Fruit fly (Drosophila melanogaster) whole organism, prepupa: Measurements from ENCODE around the gene Alg9.

ENCODE experiments used
- Blimp-1 ChIP-seq: fragments of 200-800 bp; sonication (Bioruptor generic); optimal IDR thresholded peaks from 3 replicates; lab custom pipeline; 2017; ENCODE audit warnings: missing biosample characterization, missing genetic modification characterization, mild to moderate bottlenecking, moderate library complexity, missing genetic modification reagents
- CG10669 ChIP-seq: fragments of 200-800 bp; sonication (Bioruptor generic); optimal IDR thresholded peaks from 3 replicates; lab custom pipeline; 2018; ENCODE audit warnings: missing biosample characterization, mild to moderate bottlenecking, missing genetic modification characterization, moderate library complexity
- CG11294 ChIP-seq: fragments of 200-800 bp; sonication (Bioruptor generic); IDR thresholded peaks from 2 replicates; pipeline ENCODE4 v1.3.6; 2022; ENCODE audit warnings: missing biosample characterization, missing genetic modification characterization
- CG15336 ChIP-seq: fragments of 200-800 bp; sonication (Bioruptor generic); IDR thresholded peaks from 2 replicates; pipeline ENCODE4 v1.3.6; 2022; ENCODE audit warnings: missing biosample characterization, missing genetic modification characterization
- CG1621 ChIP-seq: fragments of 200-800 bp; sonication (Bioruptor generic); optimal IDR thresholded peaks from 3 replicates; lab custom pipeline; 2018; ENCODE audit warnings: missing biosample characterization, mild to moderate bottlenecking, missing genetic modification characterization
- CG16779 ChIP-seq: fragments of 200-800 bp; sonication (Bioruptor generic); optimal IDR thresholded peaks from 3 replicates; lab custom pipeline; 2017; ENCODE audit warnings: missing biosample characterization, mild to moderate bottlenecking, missing genetic modification characterization
- CG3032 ChIP-seq: fragments of 200-800 bp; optimal IDR thresholded peaks from 2 replicates; lab custom pipeline; 2019; ENCODE audit warnings: missing biosample characterization, mild to moderate bottlenecking, missing genetic modification characterization, moderate library complexity
- CG31627 ChIP-seq: fragments of 200-800 bp; sonication (Bioruptor generic); optimal IDR thresholded peaks from 3 replicates; lab custom pipeline; 2016; ENCODE audit warnings: missing biosample characterization, missing genetic modification characterization
- CG32006 ChIP-seq: fragments of 200-800 bp; sonication (Bioruptor generic); optimal IDR thresholded peaks from 3 replicates; lab custom pipeline; 2017; ENCODE audit warnings: missing biosample characterization, mild to moderate bottlenecking, missing genetic modification characterization
- CG34406 ChIP-seq: fragments of 200-800 bp; sonication (Bioruptor generic); optimal IDR thresholded peaks from 3 replicates; lab custom pipeline; 2016; ENCODE audit warnings: missing biosample characterization, missing genetic modification characterization
- CG3919 ChIP-seq: fragments of 200-800 bp; sonication (Bioruptor generic); optimal IDR thresholded peaks from 3 replicates; lab custom pipeline; 2016; ENCODE audit warnings: missing biosample characterization, missing genetic modification characterization
- CG4318 ChIP-seq: fragments of 200-800 bp; sonication (Bioruptor generic); optimal IDR thresholded peaks from 3 replicates; lab custom pipeline; 2017; ENCODE audit warnings: missing biosample characterization, mild to moderate bottlenecking, missing genetic modification characterization
- CG6276 ChIP-seq: fragments of 200-800 bp; sonication (Bioruptor generic); optimal IDR thresholded peaks from 2 replicates; lab custom pipeline; 2017; ENCODE audit warnings: missing biosample characterization, mild to moderate bottlenecking, missing genetic modification characterization
- CG6792 ChIP-seq: fragments of 200-800 bp; sonication (Bioruptor generic); optimal IDR thresholded peaks from 3 replicates; lab custom pipeline; 2016; ENCODE audit warnings: missing biosample characterization, missing genetic modification characterization
- CG6808 ChIP-seq: fragments of 200-800 bp; sonication (Bioruptor generic); optimal IDR thresholded peaks from 3 replicates; lab custom pipeline; 2017; ENCODE audit warnings: missing biosample characterization, missing genetic modification characterization, mild to moderate bottlenecking, moderate library complexity, missing genetic modification reagents
- CG6854 ChIP-seq: fragments of 200-800 bp; sonication (Bioruptor generic); optimal IDR thresholded peaks from 2 replicates; lab custom pipeline; 2017; ENCODE audit warnings: missing biosample characterization, mild to moderate bottlenecking, missing genetic modification characterization
- CG7368 ChIP-seq: fragments of 200-800 bp; sonication (Bioruptor generic); optimal IDR thresholded peaks from 3 replicates; lab custom pipeline; 2016; ENCODE audit warnings: missing biosample characterization, missing genetic modification characterization
- CG8119 ChIP-seq: fragments of 200-800 bp; sonication (Bioruptor generic); IDR thresholded peaks from 3 replicates; pipeline ENCODE4 v1.3.6; 2022; ENCODE audit warnings: missing biosample characterization, missing genetic modification characterization
- CG8319 ChIP-seq: fragments of 200-800 bp; sonication (Bioruptor generic); optimal IDR thresholded peaks from 3 replicates; lab custom pipeline; 2016; ENCODE audit warnings: missing biosample characterization, missing genetic modification characterization
- CG9139 ChIP-seq: fragments of 200-800 bp; sonication (Bioruptor generic); optimal IDR thresholded peaks from 3 replicates; lab custom pipeline; 2017; ENCODE audit warnings: missing biosample characterization, mild to moderate bottlenecking, missing genetic modification characterization
- Eip75B ChIP-seq: fragments of 200-800 bp; sonication (Bioruptor generic); optimal IDR thresholded peaks from 3 replicates; lab custom pipeline; 2016; ENCODE audit warnings: missing biosample characterization, missing genetic modification characterization
- Eip78C ChIP-seq: fragments of 200-800 bp; sonication (Bioruptor generic); peaks from one replicate; lab custom pipeline; 2016; ENCODE audit warnings: missing biosample characterization, missing genetic modification characterization
- Eip93F ChIP-seq: fragments of 200-800 bp; sonication (Bioruptor generic); optimal IDR thresholded peaks from 2 replicates; lab custom pipeline; 2016; ENCODE audit warnings: missing biosample characterization, mild to moderate bottlenecking, missing genetic modification characterization
- Ets96B ChIP-seq: fragments of 200-800 bp; optimal IDR thresholded peaks from 2 replicates; lab custom pipeline; 2019; ENCODE audit warnings: missing biosample characterization, mild to moderate bottlenecking, missing genetic modification characterization, moderate library complexity
- Gug ChIP-seq: fragments of 200-800 bp; sonication (Bioruptor generic); IDR thresholded peaks from 2 replicates; pipeline ENCODE4 v1.3.6; 2022; ENCODE audit warnings: missing biosample characterization, missing genetic modification characterization
- Hr39 ChIP-seq: fragments of 200-800 bp; sonication (Bioruptor generic); optimal IDR thresholded peaks from 2 replicates; lab custom pipeline; 2016; ENCODE audit warnings: missing biosample characterization, missing genetic modification characterization
- Met ChIP-seq: fragments of 200-800 bp; sonication (Bioruptor generic); optimal IDR thresholded peaks from 3 replicates; lab custom pipeline; 2016; ENCODE audit warnings: missing biosample characterization, missing genetic modification characterization
- Smox ChIP-seq: fragments of 200-800 bp; sonication (Bioruptor generic); optimal IDR thresholded peaks from 3 replicates; lab custom pipeline; 2016; ENCODE audit warnings: missing biosample characterization, missing genetic modification characterization
- Sox102F ChIP-seq: fragments of 200-800 bp; sonication (Bioruptor generic); optimal IDR thresholded peaks from 2 replicates; lab custom pipeline; 2016; ENCODE audit warnings: missing biosample characterization, mild to moderate bottlenecking, missing genetic modification characterization
- Sox14 ChIP-seq: fragments of 200-800 bp; sonication (Bioruptor generic); optimal IDR thresholded peaks from 3 replicates; lab custom pipeline; 2016; ENCODE audit warnings: missing biosample characterization, missing genetic modification characterization
- Sox15 ChIP-seq: fragments of 200-800 bp; sonication (Bioruptor generic); optimal IDR thresholded peaks from 3 replicates; lab custom pipeline; 2016; ENCODE audit warnings: missing biosample characterization, missing genetic modification characterization
- achi ChIP-seq: fragments of 200-800 bp; sonication (Bioruptor generic); optimal IDR thresholded peaks from 3 replicates; lab custom pipeline; 2016; ENCODE audit warnings: missing biosample characterization, missing genetic modification characterization
- acj6 ChIP-seq: fragments of 200-800 bp; sonication (Bioruptor generic); optimal IDR thresholded peaks from 3 replicates; lab custom pipeline; 2016; ENCODE audit warnings: missing biosample characterization, missing genetic modification characterization
- cyc ChIP-seq: fragments of 200-800 bp; sonication (Bioruptor generic); optimal IDR thresholded peaks from 3 replicates; lab custom pipeline; 2016; ENCODE audit warnings: missing biosample characterization, missing genetic modification characterization
- dsx ChIP-seq: fragments of 200-800 bp; optimal IDR thresholded peaks from 3 replicates; lab custom pipeline; 2019; ENCODE audit warnings: missing biosample characterization, mild to moderate bottlenecking, missing genetic modification characterization, moderate library complexity; ENCODE audit not compliant: poor library complexity, severe bottlenecking
- esn ChIP-seq: fragments of 200-800 bp; sonication (Bioruptor generic); optimal IDR thresholded peaks from 2 replicates; lab custom pipeline; 2016; ENCODE audit warnings: missing biosample characterization, mild to moderate bottlenecking, missing genetic modification characterization, moderate library complexity
- fd59A ChIP-seq: fragments of 200-800 bp; sonication (Bioruptor generic); optimal IDR thresholded peaks from 2 replicates; lab custom pipeline; 2017; ENCODE audit warnings: missing biosample characterization, mild to moderate bottlenecking, missing genetic modification characterization, missing genetic modification reagents
- fkh ChIP-seq: fragments of 200-800 bp; sonication (Bioruptor generic); optimal IDR thresholded peaks from 3 replicates; lab custom pipeline; 2017; ENCODE audit warnings: missing biosample characterization, mild to moderate bottlenecking, missing genetic modification characterization, moderate library complexity
- net ChIP-seq: fragments of 200-800 bp; sonication (Bioruptor generic); optimal IDR thresholded peaks from 3 replicates; lab custom pipeline; 2016; ENCODE audit warnings: missing biosample characterization, missing genetic modification characterization
- pdm3 ChIP-seq: fragments of 200-800 bp; sonication (Bioruptor generic); optimal IDR thresholded peaks from 3 replicates; lab custom pipeline; 2016; ENCODE audit warnings: missing biosample characterization, missing genetic modification characterization
- salr ChIP-seq, 2 experiments: fragments of 200-800 bp; sonication (Bioruptor generic); optimal IDR thresholded peaks; 3 replicates each; lab custom pipeline; 2016 to 2018; ENCODE audit warnings: missing biosample characterization in 2 of 2, missing genetic modification characterization in 2 of 2, mild to moderate bottlenecking in 1 of 2
- spab ChIP-seq: fragments of 200-800 bp; sonication (Bioruptor generic); optimal IDR thresholded peaks from 2 replicates; lab custom pipeline; 2017; ENCODE audit warnings: missing biosample characterization, mild to moderate bottlenecking, missing genetic modification characterization, missing genetic modification reagents
- ss ChIP-seq, 2 experiments: fragments of 200-800 bp; sonication (Bioruptor generic); optimal IDR thresholded peaks; 2 replicates in 1 of 2; 3 replicates in 1 of 2; lab custom pipeline; 2017 to 2018; ENCODE audit warnings: mild to moderate bottlenecking in 2 of 2, missing biosample characterization in 2 of 2, missing genetic modification characterization in 2 of 2, moderate library complexity in 1 of 2
- svp ChIP-seq: fragments of 200-800 bp; sonication (Bioruptor generic); peaks from one replicate; lab custom pipeline; 2016; ENCODE audit warnings: missing biosample characterization, missing genetic modification characterization
- vri ChIP-seq: fragments of 200-800 bp; sonication (Bioruptor generic); optimal IDR thresholded peaks from 3 replicates; lab custom pipeline; 2016; ENCODE audit warnings: missing biosample characterization, mild to moderate bottlenecking, missing genetic modification characterization

Alg9 gene

DNA sequence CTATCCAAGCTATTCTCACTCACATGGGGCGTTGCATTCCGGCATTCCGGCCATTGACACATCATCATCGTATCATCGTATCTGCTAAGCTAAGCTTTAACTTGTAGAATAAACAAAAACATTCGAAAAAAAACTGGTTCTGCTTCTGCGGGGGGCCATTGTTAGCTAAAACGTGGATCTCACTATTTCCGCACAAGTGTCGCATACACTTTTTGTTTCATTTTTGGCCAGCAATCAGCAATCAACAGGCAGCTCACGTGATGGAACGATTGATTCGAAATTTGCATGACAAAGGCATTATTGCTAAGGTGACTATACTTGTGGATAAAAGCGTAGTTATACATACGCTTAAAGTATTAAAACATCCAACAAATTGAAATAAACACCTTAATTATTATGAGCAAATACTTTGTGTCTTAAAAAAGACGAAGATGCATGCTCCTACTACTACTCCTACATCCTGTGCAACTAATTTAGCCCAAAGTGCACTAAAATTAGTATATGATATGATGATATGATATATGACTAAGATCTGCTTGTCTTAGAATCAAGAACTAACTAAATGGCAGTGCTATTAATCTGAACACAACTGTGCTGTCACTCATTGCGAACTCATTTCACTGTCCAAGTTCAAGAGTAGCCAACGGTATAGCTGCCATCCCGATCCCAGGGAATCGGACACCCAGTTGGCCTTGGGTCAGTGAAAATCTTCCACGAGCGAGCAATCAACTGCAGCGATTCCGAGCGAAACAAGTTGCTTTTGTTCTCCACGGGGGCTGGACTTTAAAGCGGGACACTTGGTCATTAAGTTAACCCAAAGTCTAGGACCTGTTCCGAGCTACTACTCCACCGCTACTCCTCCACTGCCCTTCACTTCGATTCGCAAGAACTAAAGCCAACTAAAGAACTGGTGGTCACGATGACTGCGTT is 17.6 kb downstream of the Alg9 start:
- TF ChIP-seq dsx (GFP tag; lab: Kevin White, UChicago) (peak; percentile 56), Eip78C (GFP tag; lab: Kevin White, UChicago) (peak; percentile 78), esn (GFP tag; lab: Kevin White, UChicago) (no peak), spab (GFP tag; lab: Kevin White, UChicago) (peak; percentile 22), CG7368 (no peak), vri (no peak), salr (GFP tag; optimal IDR thresholded peaks at IDR 0.05; lab: Kevin White, UChicago) (no peak), CG3032 (peak; percentile 42), CG8319 (GFP tag; lab: Kevin White, UChicago) (no peak), achi (no peak), Eip75B (peak; percentile 31), CG3919 (GFP tag; lab: Kevin White, UChicago) (peak; percentile 6), Sox102F (GFP tag; lab: Kevin White, UChicago) (no peak), Ets96B (tag; lab: Kevin White, UChicago) (peak; percentile 39), Smox (no peak), ss (GFP tag; optimal IDR thresholded peaks at IDR 0.05; lab: Kevin White, UChicago) (peak; percentile 28 to 32), CG31627 (no peak), CG10669 (peak; percentile 31), CG1621 (tag; lab: Kevin White, UChicago) (peak; percentile 45), Blimp-1 (GFP tag; lab: Kevin White, UChicago) (no peak), CG6808 (GFP tag; lab: Kevin White, UChicago) (peak; percentile 47), pdm3 (GFP tag; lab: Kevin White, UChicago) (no peak)
- TF ChIP-seq, all 60 proteins: peak for 11

DNA sequence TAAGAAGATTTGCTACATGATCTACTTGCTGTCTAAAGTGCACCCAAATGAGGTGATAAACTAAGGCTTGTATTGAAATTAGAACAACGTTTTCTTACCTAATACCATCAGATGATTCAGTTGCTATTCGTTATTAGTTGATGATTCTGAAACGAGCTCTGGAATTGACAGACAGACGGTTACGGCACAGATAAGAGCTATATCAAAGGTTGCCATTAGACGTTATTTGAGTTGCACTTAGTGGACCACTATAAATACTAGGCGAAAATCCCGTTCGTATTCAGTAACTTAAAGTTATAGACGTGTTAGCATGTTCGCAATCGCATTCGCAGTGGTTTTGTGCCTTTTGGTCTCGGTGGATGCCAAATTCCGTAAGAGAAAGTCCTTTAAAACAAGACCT is 18.5 kb downstream of the Alg9 start, which contains the start of gene to:
Gene to (plus strand): TSS at position 301 of the 400 bp plus-strand sequence.
- TF ChIP-seq Gug (GFP tag; lab: Robert Waterston, UW), result no peak
- TF ChIP-seq cyc, result no peak
- no peak for TF ChIP-seq CG6792 (GFP tag; lab: Kevin White, UChicago)
- no peak for TF ChIP-seq CG32006
- no peak for TF ChIP-seq CG3032
- TF ChIP-seq CG6276, result no peak
- TF ChIP-seq Eip93F, result no peak
- TF ChIP-seq fd59A, result no peak
- no peak for TF ChIP-seq CG8119 (GFP tag; lab: Robert Waterston, UW)
- TF ChIP-seq net (GFP tag; lab: Kevin White, UChicago), result no peak
- no peak for TF ChIP-seq Sox15
- TF ChIP-seq CG7368, result no peak
- no peak for TF ChIP-seq fkh (GFP tag; lab: Kevin White, UChicago)
- no peak for TF ChIP-seq acj6 (GFP tag; lab: Kevin White, UChicago)
- TF ChIP-seq CG16779, result no peak

DNA sequence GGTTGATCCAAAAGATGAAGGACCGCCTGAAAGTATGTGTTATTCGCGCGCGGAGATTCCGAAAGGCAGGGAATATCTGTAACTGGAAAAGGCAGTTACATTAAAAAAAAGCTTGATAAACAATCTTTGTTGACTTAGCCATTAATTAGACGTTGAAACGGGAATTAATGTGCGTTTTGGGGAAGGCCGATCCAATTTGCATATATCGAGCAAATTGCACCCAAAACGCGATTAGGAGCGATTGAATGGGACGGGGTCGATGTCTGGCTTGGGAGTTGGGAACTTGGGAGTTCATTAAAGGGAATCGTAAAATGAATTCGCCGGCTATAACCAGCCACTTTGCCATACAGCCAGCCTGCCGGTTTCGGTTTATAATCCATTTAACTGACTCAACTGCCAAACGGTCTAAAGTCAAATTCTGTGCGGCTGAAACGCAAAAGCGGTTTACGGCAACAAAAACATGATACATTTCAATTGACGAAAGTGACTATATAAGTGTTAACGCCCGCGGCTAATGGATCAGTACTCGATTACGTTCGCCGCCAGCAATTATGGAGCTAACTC is 20.2 kb downstream of the Alg9 start, which contains the start of gene CG11854:
Gene CG11854 (plus strand): TSS at position 514 of the 564 bp plus-strand sequence.
- no peak for TF ChIP-seq CG3032
- no peak for TF ChIP-seq CG16779
- TF ChIP-seq acj6 (GFP tag; lab: Kevin White, UChicago), result no peak
- no peak for TF ChIP-seq CG8319 (GFP tag; lab: Kevin White, UChicago)
- TF ChIP-seq CG4318, result no peak
- TF ChIP-seq svp (GFP tag; lab: Kevin White, UChicago), result no peak
- no peak for TF ChIP-seq fkh (GFP tag; lab: Kevin White, UChicago)
- no peak for TF ChIP-seq Met (GFP tag; lab: Kevin White, UChicago)
- no peak for TF ChIP-seq Sox15
- no peak for TF ChIP-seq Hr39 (GFP tag; lab: Kevin White, UChicago)
- TF ChIP-seq Eip75B, result no peak
- no peak for TF ChIP-seq CG34406 (GFP tag; lab: Kevin White, UChicago)
- TF ChIP-seq CG15336 (GFP tag; lab: Robert Waterston, UW), result no peak
- TF ChIP-seq CG11294, result no peak
- TF ChIP-seq achi, result no peak
- no peak for TF ChIP-seq CG6854 (GFP tag; lab: Kevin White, UChicago)
- TF ChIP-seq Ets96B (tag; lab: Kevin White, UChicago), result no peak
- no peak for TF ChIP-seq CG9139 (GFP tag; lab: Kevin White, UChicago)
- no peak for TF ChIP-seq Sox14
